Worm (Caenorhabditis elegans) whole organism, young adult: ENCODE measurements around the gene K08H2.3.

ENCODE experiments used
- athp-1 ChIP-seq: sonication (generic microtip); optimal IDR thresholded peaks from 2 replicates; lab custom pipeline; 2017; ENCODE audit warnings: mild to moderate bottlenecking, missing genetic modification characterization, missing compliant biosample characterization
- ceh-40 ChIP-seq: fragments of 200-800 bp; sonication (Bioruptor generic); IDR thresholded peaks from 2 replicates; pipeline ENCODE4 v1.3.6; 2022; ENCODE audit warnings: missing genetic modification characterization, missing compliant biosample characterization
- dox-1 ChIP-seq: fragments of 200-800 bp; sonication (Bioruptor generic); IDR thresholded peaks from 2 replicates; pipeline ENCODE4 v1.3.6; 2022; ENCODE audit warnings: missing genetic modification reagents, missing genetic modification characterization, missing compliant biosample characterization
- lsy-27 ChIP-seq: sonication (generic microtip); optimal IDR thresholded peaks from 2 replicates; lab custom pipeline; 2017; ENCODE audit warnings: missing genetic modification characterization, mild to moderate bottlenecking, missing compliant biosample characterization, antibody characterized with exemption, missing genotype, borderline replicate concordance; ENCODE audit not compliant: insufficient read depth
- madf-8 ChIP-seq: fragments of 200-800 bp; sonication (Bioruptor generic); conservative IDR thresholded peaks from 2 replicates; pipeline ENCODE4 v1.3.6; 2022; ENCODE audit warnings: missing genetic modification reagents, missing genetic modification characterization, missing compliant biosample characterization
- mcd-1 ChIP-seq: fragments of 200-800 bp; sonication (Bioruptor generic); IDR thresholded peaks from 2 replicates; pipeline ENCODE4 v1.3.6; 2022; ENCODE audit warnings: missing genetic modification reagents, missing genetic modification characterization, missing compliant biosample characterization
- nfya-2 ChIP-seq: fragments of 200-800 bp; sonication (Bioruptor generic); IDR thresholded peaks from 2 replicates; pipeline ENCODE4 v1.3.6; 2022; ENCODE audit warnings: missing genetic modification reagents, missing genetic modification characterization, missing compliant biosample characterization
- pha-4 ChIP-seq: fragments of 150-350 bp; sonication (generic microtip); optimal IDR thresholded peaks from 2 replicates; lab custom pipeline; 2014; ENCODE audit warnings: missing biosample characterization, missing genetic modification reagents, missing genetic modification characterization
- tbx-9 ChIP-seq: sonication (generic microtip); optimal IDR thresholded peaks from 2 replicates; lab custom pipeline; 2016; ENCODE audit warnings: borderline replicate concordance, missing genetic modification characterization, inconsistent platforms, missing compliant biosample characterization
- unc-62 ChIP-seq: fragments of 150-350 bp; optimal IDR thresholded peaks from 2 replicates; lab custom pipeline; 2014; ENCODE audit warnings: missing biosample characterization, missing genetic modification reagents, missing genetic modification characterization

ce11 chrX:13286533-13286932 is 49.3 kb downstream of the K08H2.3 start, which contains the start of gene R04D3.2:
- no peak for TF ChIP-seq nfya-2 (GFP tag; lab: Robert Waterston, UW)
- no peak for TF ChIP-seq mcd-1 (GFP tag; lab: Robert Waterston, UW)
- no peak for TF ChIP-seq tbx-9
- no peak for TF ChIP-seq dox-1 (GFP tag; lab: Robert Waterston, UW)
- no peak for TF ChIP-seq unc-62 (GFP tag; lab: Kevin White, UChicago)
- TF ChIP-seq madf-8 = no peak
- TF ChIP-seq lsy-27 = no peak
- no peak for TF ChIP-seq pha-4
- no peak for TF ChIP-seq ceh-40 (GFP tag; lab: Robert Waterston, UW)
- TF ChIP-seq athp-1 (tag; lab: Kevin White, UChicago) = no peak
